Fruit fly (Drosophila melanogaster) whole organism, embryonic: Measurements from ENCODE around the gene bma.
A peak's percentile ranks its signal among the peaks of the same experiment; 100 is the strongest.

ENCODE experiments used
- Adf1 ChIP-seq: fragments of 200-800 bp; sonication (Bioruptor generic); IDR thresholded peaks from 2 replicates; pipeline ENCODE4 v1.3.6; 2022; ENCODE audit warnings: missing biosample characterization, missing genetic modification characterization
- Asciz ChIP-seq: fragments of 200-800 bp; sonication (Bioruptor generic); optimal IDR thresholded peaks from 2 replicates; lab custom pipeline; 2017; ENCODE audit warnings: missing biosample characterization, mild to moderate bottlenecking, missing genetic modification characterization, missing genetic modification reagents
- CG10209 ChIP-seq: fragments of 200-800 bp; sonication (Bioruptor generic); optimal IDR thresholded peaks from 3 replicates; lab custom pipeline; 2017; ENCODE audit warnings: missing biosample characterization, mild to moderate bottlenecking, missing genetic modification characterization, missing genetic modification reagents
- CG10267 ChIP-seq: fragments of 200-800 bp; sonication (Bioruptor generic); optimal IDR thresholded peaks from 2 replicates; lab custom pipeline; 2018; ENCODE audit warnings: missing biosample characterization, mild to moderate bottlenecking, missing genetic modification characterization, moderate library complexity
- CG13123 ChIP-seq: fragments of 200-800 bp; sonication (Bioruptor generic); optimal IDR thresholded peaks from 2 replicates; lab custom pipeline; 2016; ENCODE audit warnings: missing biosample characterization, missing genetic modification characterization
- CG13287 ChIP-seq: fragments of 200-800 bp; sonication (Bioruptor generic); IDR thresholded peaks from 2 replicates; pipeline ENCODE4 v1.3.6; 2022; ENCODE audit warnings: missing biosample characterization, missing genetic modification characterization; ENCODE audit not compliant: partially characterized antibody
- CG13424 ChIP-seq: fragments of 200-800 bp; sonication (Bioruptor generic); optimal IDR thresholded peaks from 2 replicates; lab custom pipeline; 2019; ENCODE audit warnings: missing biosample characterization, mild to moderate bottlenecking, missing genetic modification characterization, moderate library complexity
- CG17385 ChIP-seq: fragments of 200-800 bp; sonication (Bioruptor generic); optimal IDR thresholded peaks from 3 replicates; lab custom pipeline; 2018; ENCODE audit warnings: missing biosample characterization, mild to moderate bottlenecking, missing genetic modification characterization
- CG30403 ChIP-seq: fragments of 200-800 bp; sonication (Bioruptor generic); optimal IDR thresholded peaks from 3 replicates; lab custom pipeline; 2016; ENCODE audit warnings: missing biosample characterization, missing genetic modification characterization
- CG31388 ChIP-seq: fragments of 200-800 bp; sonication (Bioruptor generic); optimal IDR thresholded peaks from 2 replicates; lab custom pipeline; 2016; ENCODE audit warnings: missing biosample characterization, missing genetic modification characterization
- CG3163 ChIP-seq: fragments of 200-800 bp; sonication (Bioruptor generic); optimal IDR thresholded peaks from 3 replicates; lab custom pipeline; 2016; ENCODE audit warnings: missing biosample characterization, missing genetic modification characterization
- CG34422 ChIP-seq: fragments of 200-800 bp; sonication (Bioruptor generic); IDR thresholded peaks from 3 replicates; pipeline ENCODE4 v1.3.6; 2022; ENCODE audit warnings: missing biosample characterization, missing genetic modification characterization
- CG4424 ChIP-seq: fragments of 200-800 bp; sonication (Bioruptor generic); optimal IDR thresholded peaks from 3 replicates; lab custom pipeline; 2016; ENCODE audit warnings: missing biosample characterization, missing genetic modification characterization
- CG6654 ChIP-seq: fragments of 200-800 bp; sonication (Bioruptor generic); optimal IDR thresholded peaks from 2 replicates; lab custom pipeline; 2017; ENCODE audit warnings: missing biosample characterization, mild to moderate bottlenecking, missing genetic modification characterization
- CG6791 ChIP-seq: fragments of 200-800 bp; sonication (Bioruptor generic); IDR thresholded peaks from 3 replicates; pipeline ENCODE4 v1.3.6; 2022; ENCODE audit warnings: missing biosample characterization, missing genetic modification characterization; ENCODE audit not compliant: partially characterized antibody
- CG8924 ChIP-seq: fragments of 200-800 bp; optimal IDR thresholded peaks from 3 replicates; lab custom pipeline; 2019; ENCODE audit warnings: missing biosample characterization, mild to moderate bottlenecking, missing genetic modification characterization, moderate library complexity
- CG9437 ChIP-seq: fragments of 200-800 bp; sonication (Bioruptor generic); optimal IDR thresholded peaks from 2 replicates; lab custom pipeline; 2018; ENCODE audit warnings: missing biosample characterization, mild to moderate bottlenecking, missing genetic modification characterization
- CG9817 ChIP-seq: fragments of 200-800 bp; sonication (Bioruptor generic); optimal IDR thresholded peaks from 2 replicates; lab custom pipeline; 2018; ENCODE audit warnings: missing biosample characterization, mild to moderate bottlenecking, missing genetic modification characterization, moderate library complexity
- CrebB ChIP-seq: fragments of 200-800 bp; sonication (Bioruptor generic); optimal IDR thresholded peaks from 3 replicates; lab custom pipeline; 2018; ENCODE audit warnings: missing biosample characterization, mild to moderate bottlenecking, missing genetic modification characterization
- D19A ChIP-seq: fragments of 200-800 bp; optimal IDR thresholded peaks from 3 replicates; lab custom pipeline; 2019; ENCODE audit warnings: missing biosample characterization, mild to moderate bottlenecking, missing genetic modification characterization, moderate library complexity
- Gug ChIP-seq: fragments of 200-800 bp; sonication (Bioruptor generic); IDR thresholded peaks from 4 replicates; pipeline ENCODE4 v1.3.6; 2022; ENCODE audit warnings: missing biosample characterization, missing genetic modification characterization
- HmgD ChIP-seq: fragments of 200-800 bp; sonication (Bioruptor generic); optimal IDR thresholded peaks from 3 replicates; lab custom pipeline; 2016; ENCODE audit warnings: missing biosample characterization, missing genetic modification characterization
- Meics ChIP-seq: fragments of 200-800 bp; sonication (Bioruptor generic); optimal IDR thresholded peaks from 2 replicates; lab custom pipeline; 2017; ENCODE audit warnings: missing biosample characterization, mild to moderate bottlenecking, missing genetic modification characterization
- NC2α ChIP-seq: fragments of 200-800 bp; sonication (Bioruptor generic); optimal IDR thresholded peaks from 2 replicates; lab custom pipeline; 2016; ENCODE audit warnings: missing biosample characterization, missing genetic modification characterization
- NC2β ChIP-seq: fragments of 200-800 bp; sonication (Bioruptor generic); optimal IDR thresholded peaks from 2 replicates; lab custom pipeline; 2016; ENCODE audit warnings: missing biosample characterization, missing genetic modification characterization
- Scr ChIP-seq: fragments of 200-800 bp; sonication (Bioruptor generic); IDR thresholded peaks from 2 replicates; pipeline ENCODE4 v1.3.6; 2022; ENCODE audit warnings: missing biosample characterization, missing genetic modification characterization; ENCODE audit not compliant: partially characterized antibody
- Spps ChIP-seq: fragments of 200-800 bp; sonication (Bioruptor generic); optimal IDR thresholded peaks from 2 replicates; lab custom pipeline; 2018; ENCODE audit warnings: missing biosample characterization, mild to moderate bottlenecking, missing genetic modification characterization
- Sry-δ ChIP-seq: fragments of 200-800 bp; sonication (Bioruptor generic); optimal IDR thresholded peaks from 2 replicates; lab custom pipeline; 2016; ENCODE audit warnings: missing biosample characterization, missing genetic modification characterization
- YL-1 ChIP-seq: fragments of 200-800 bp; sonication (Bioruptor generic); optimal IDR thresholded peaks from 3 replicates; lab custom pipeline; 2017; ENCODE audit warnings: missing biosample characterization, mild to moderate bottlenecking, missing genetic modification characterization
- amos ChIP-seq: fragments of 200-800 bp; sonication (Bioruptor generic); IDR thresholded peaks from 2 replicates; pipeline ENCODE4 v1.3.6; 2022; ENCODE audit warnings: missing biosample characterization, missing genetic modification characterization; ENCODE audit not compliant: partially characterized antibody
- crc ChIP-seq: fragments of 200-800 bp; sonication (Bioruptor generic); optimal IDR thresholded peaks from 2 replicates; lab custom pipeline; 2016; ENCODE audit warnings: missing biosample characterization, missing genetic modification characterization
- dati ChIP-seq: fragments of 200-800 bp; sonication (Bioruptor generic); IDR thresholded peaks from 2 replicates; pipeline ENCODE4 v1.3.6; 2022; ENCODE audit warnings: missing biosample characterization, missing genetic modification characterization
- dm ChIP-seq: fragments of 200-800 bp; sonication (Bioruptor generic); optimal IDR thresholded peaks from 3 replicates; lab custom pipeline; 2016; ENCODE audit warnings: missing biosample characterization, missing genetic modification characterization
- en ChIP-seq: fragments of 200-800 bp; sonication (Bioruptor generic); optimal IDR thresholded peaks from 2 replicates; lab custom pipeline; 2016; ENCODE audit warnings: missing biosample characterization, missing genetic modification characterization
- ewg ChIP-seq: fragments of 200-800 bp; sonication (Bioruptor generic); optimal IDR thresholded peaks from 3 replicates; lab custom pipeline; 2017; ENCODE audit warnings: mild to moderate bottlenecking, missing biosample characterization, missing genetic modification reagents, missing genetic modification characterization
- fd102C ChIP-seq: fragments of 200-800 bp; sonication (Bioruptor generic); optimal IDR thresholded peaks from 2 replicates; lab custom pipeline; 2018; ENCODE audit warnings: missing biosample characterization, mild to moderate bottlenecking, missing genetic modification characterization, moderate library complexity
- grn ChIP-seq: fragments of 200-800 bp; sonication (Bioruptor generic); optimal IDR thresholded peaks from 3 replicates; lab custom pipeline; 2017; ENCODE audit warnings: missing biosample characterization, missing genetic modification characterization
- jigr1 ChIP-seq: fragments of 200-800 bp; sonication (Bioruptor generic); IDR thresholded peaks from 3 replicates; pipeline ENCODE4 v1.3.6; 2022; ENCODE audit warnings: missing biosample characterization, missing genetic modification characterization
- knrl ChIP-seq: fragments of 200-800 bp; sonication (Bioruptor generic); IDR thresholded peaks from 3 replicates; pipeline ENCODE4 v1.3.6; 2022; ENCODE audit warnings: missing biosample characterization, missing genetic modification characterization; ENCODE audit not compliant: partially characterized antibody
- lmd ChIP-seq: fragments of 200-800 bp; sonication (Bioruptor generic); IDR thresholded peaks from 2 replicates; pipeline ENCODE4 v1.3.6; 2022; ENCODE audit warnings: missing biosample characterization, missing genetic modification characterization
- lola ChIP-seq, 3 experiments: fragments of >200 bp in 2 of 3; fragments of 200-800 bp in 1 of 3; sonication (Bioruptor generic) in 1 of 3; optimal IDR thresholded peaks; 2 replicates each; lab custom pipeline; 2017 to 2019; ENCODE audit warnings: missing biosample characterization in 3 of 3, missing genetic modification characterization in 3 of 3, mild to moderate bottlenecking in 1 of 3, moderate library complexity in 1 of 3
- pan ChIP-seq, 4 experiments: fragments of >200 bp in 3 of 4; fragments of 200-800 bp in 1 of 4; sonication (Bioruptor generic) in 1 of 4; optimal IDR thresholded peaks in 3 of 4; IDR thresholded peaks in 1 of 4; 2 replicates each; pipeline versions ENCODE4 v1.3.6 to Lab custom; 2017 to 2022; ENCODE audit warnings: missing biosample characterization in 2 of 4, missing genetic modification characterization in 2 of 4, mixed read lengths in 1 of 4
- schlank ChIP-seq: fragments of 200-800 bp; sonication (Bioruptor generic); optimal IDR thresholded peaks from 2 replicates; lab custom pipeline; 2018; ENCODE audit warnings: missing biosample characterization, mild to moderate bottlenecking, missing genetic modification characterization
- sna ChIP-seq: fragments of 200-800 bp; sonication (Bioruptor generic); IDR thresholded peaks from 2 replicates; pipeline ENCODE4 v1.3.6; 2022; ENCODE audit warnings: missing biosample characterization, missing genetic modification characterization; ENCODE audit not compliant: partially characterized antibody
- ssp ChIP-seq: fragments of 200-800 bp; sonication (Bioruptor generic); IDR thresholded peaks from 2 replicates; pipeline ENCODE4 v1.3.6; 2022; ENCODE audit warnings: missing biosample characterization, missing genetic modification characterization
- tin ChIP-seq: fragments of 200-800 bp; sonication (Bioruptor generic); optimal IDR thresholded peaks from 3 replicates; lab custom pipeline; 2016; ENCODE audit warnings: missing biosample characterization, missing genetic modification characterization
- twi ChIP-seq: fragments of 200-800 bp; optimal IDR thresholded peaks from 2 replicates; lab custom pipeline; 2019; ENCODE audit warnings: missing biosample characterization, mild to moderate bottlenecking, missing genetic modification characterization, moderate library complexity
- wek ChIP-seq: fragments of 200-800 bp; sonication (Bioruptor generic); optimal IDR thresholded peaks from 3 replicates; lab custom pipeline; 2018; ENCODE audit warnings: missing biosample characterization, mild to moderate bottlenecking, missing genetic modification characterization, moderate library complexity

bma gene

DNA sequence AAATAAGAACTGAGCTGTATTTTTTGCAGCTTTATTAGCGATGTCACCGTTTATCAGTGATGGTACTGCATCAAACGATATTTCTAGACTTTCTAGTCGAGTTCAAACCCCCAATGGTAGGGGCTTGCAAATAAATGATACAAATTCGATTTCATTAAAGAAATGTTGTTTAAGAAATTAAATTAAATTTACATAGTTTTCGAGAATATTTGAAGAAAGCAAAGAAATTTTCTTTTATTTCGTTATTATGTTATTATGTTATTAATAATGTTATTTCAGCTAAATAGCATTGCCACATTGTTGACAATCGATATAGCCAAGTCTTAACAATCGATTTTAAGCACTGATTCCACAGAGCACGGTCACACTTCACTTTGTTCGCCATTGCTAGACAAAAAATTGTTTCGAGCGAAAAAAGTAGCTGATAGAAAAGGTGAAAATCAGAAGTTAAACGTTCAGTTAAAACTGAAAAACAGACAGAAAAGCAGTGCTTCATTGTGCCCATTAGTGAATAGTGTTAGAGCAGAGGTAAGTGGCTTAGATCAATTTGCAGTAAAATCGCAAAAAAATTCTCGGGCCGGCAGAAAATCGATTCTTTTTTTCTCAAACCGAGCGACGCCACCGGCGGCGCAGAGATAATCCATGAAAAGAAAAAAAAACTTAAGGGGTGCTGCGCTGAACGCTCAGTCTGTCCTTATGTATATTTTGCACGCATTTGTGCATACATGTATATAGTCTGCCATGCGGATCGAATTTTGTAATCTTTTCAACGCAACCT lies 43.5 kb upstream of the bma start, which contains the start of the genes iPLA2-VIA and Ciz1 (continued):
- TF ChIP-seq CG9437 (GFP tag; lab: Kevin White, UChicago) = no peak
- peak; percentile 82 for TF ChIP-seq CG10267 (tag; lab: Kevin White, UChicago)
- no peak for TF ChIP-seq dati (GFP tag; lab: Robert Waterston, UW)
- peak; percentile 96 for TF ChIP-seq Sry-δ (GFP tag; lab: Kevin White, UChicago)
- TF ChIP-seq CG6654 (GFP tag; lab: Kevin White, UChicago) = no peak
- peak; percentile 55; the same call in 1 of the 3 replicates for TF ChIP-seq CG34422
- no peak for TF ChIP-seq wek (GFP tag; lab: Kevin White, UChicago)
- TF ChIP-seq CG3163 (GFP tag; lab: Kevin White, UChicago) = no peak
- no peak for TF ChIP-seq lmd (GFP tag; lab: Robert Waterston, UW)
- TF ChIP-seq CG13123 (GFP tag; lab: Kevin White, UChicago) = no peak
- no peak for TF ChIP-seq HmgD (GFP tag; lab: Kevin White, UChicago)
- TF ChIP-seq CG31388 (GFP tag; lab: Kevin White, UChicago) = no peak
- no peak for TF ChIP-seq NC2β (GFP tag; lab: Kevin White, UChicago)
- TF ChIP-seq CG17385 (GFP tag; lab: Kevin White, UChicago) = no peak
- peak in 1 of 3 experiments; percentile 12 for TF ChIP-seq lola (GFP tag; optimal IDR thresholded peaks at IDR 0.05; lab: Kevin White, UChicago)
- no peak for TF ChIP-seq Asciz (GFP tag; lab: Kevin White, UChicago)
- no peak for TF ChIP-seq CrebB (tag; lab: Kevin White, UChicago)
- TF ChIP-seq knrl (GFP tag; lab: Robert Waterston, UW) = peak; percentile 91
- TF ChIP-seq tin (GFP tag; lab: Kevin White, UChicago) = peak; percentile 29
- TF ChIP-seq NC2α = no peak
- TF ChIP-seq ewg (GFP tag; lab: Kevin White, UChicago) = no peak
- TF ChIP-seq CG30403 = peak; percentile 51
- peak; percentile 32 for TF ChIP-seq CG4424 (GFP tag; lab: Kevin White, UChicago)
- TF ChIP-seq YL-1 (GFP tag; lab: Kevin White, UChicago) = peak; percentile 37
- TF ChIP-seq CG13287 (GFP tag; lab: Robert Waterston, UW) = peak; percentile 82
- TF ChIP-seq schlank (tag; lab: Kevin White, UChicago) = no peak
- TF ChIP-seq crc (GFP tag; lab: Kevin White, UChicago) = no peak
- no peak for TF ChIP-seq Spps (tag; lab: Kevin White, UChicago)
- no peak for TF ChIP-seq jigr1 (GFP tag; lab: Robert Waterston, UW)
- TF ChIP-seq sna (GFP tag; lab: Robert Waterston, UW) = peak; percentile 65; the same call in 1 of the 2 replicates
- TF ChIP-seq Scr = peak; percentile 89
- no peak for TF ChIP-seq Meics (GFP tag; lab: Kevin White, UChicago)
- TF ChIP-seq CG9817 (tag; lab: Kevin White, UChicago) = no peak
- TF ChIP-seq Gug (GFP tag; lab: Robert Waterston, UW) = 0 out of 4 replicates have a peak, but pooled peaks have one; percentile 8
- TF ChIP-seq amos (GFP tag; lab: Robert Waterston, UW) = peak; percentile 71; the same call in 1 of the 2 replicates
- 0 out of 3 replicates have a peak, but pooled peaks have one; percentile 57 for TF ChIP-seq CG6791 (GFP tag; lab: Robert Waterston, UW)
- no peak for TF ChIP-seq en (GFP tag; lab: Kevin White, UChicago)
- TF ChIP-seq Adf1 (GFP tag; lab: Robert Waterston, UW) = no peak
- no peak for TF ChIP-seq D19A (tag; lab: Kevin White, UChicago)
- TF ChIP-seq dm (GFP tag; lab: Kevin White, UChicago) = no peak
- TF ChIP-seq CG8924 = peak; percentile 50
- 0 out of 2 replicates have a peak, but pooled peaks have one; percentile 11 for TF ChIP-seq ssp (GFP tag; lab: Robert Waterston, UW)
- TF ChIP-seq pan (optimal IDR thresholded peaks at IDR 0.05; lab: Kevin White, UChicago) = no peak
- no peak for TF ChIP-seq pan (GFP tag; optimal IDR thresholded peaks at IDR 0.05 in 1 of 2, IDR thresholded peaks at IDR 0.05 in 1 of 2)
- no peak for TF ChIP-seq CG13424 (tag; lab: Kevin White, UChicago)
- no peak for TF ChIP-seq fd102C (GFP tag; lab: Kevin White, UChicago)
- no peak for TF ChIP-seq CG10209 (GFP tag; lab: Kevin White, UChicago)
- TF ChIP-seq twi (tag; lab: Kevin White, UChicago) = no peak
- TF ChIP-seq grn (GFP tag; lab: Kevin White, UChicago) = peak; percentile 37
